Fruit fly (Drosophila melanogaster) Kc167 (cell line): Measurements from ENCODE around the gene nero.

Experiments
- Sin3A ChIP-seq: fragments of >200 bp; optimal IDR thresholded peaks from 2 replicates; lab custom pipeline; 2018; ENCODE audit warnings: missing external identifiers
- insv ChIP-seq: fragments of >200 bp; optimal IDR thresholded peaks from 3 replicates; lab custom pipeline; 2018; ENCODE audit warnings: missing external identifiers
- psq ChIP-seq: fragments of >200 bp; optimal IDR thresholded peaks from 2 replicates; lab custom pipeline; 2017; ENCODE audit warnings: missing external identifiers
- ttk ChIP-seq: sonication (Bioruptor generic); optimal IDR thresholded peaks from 2 replicates; lab custom pipeline; 2017; ENCODE audit warnings: missing external identifiers

DNA sequence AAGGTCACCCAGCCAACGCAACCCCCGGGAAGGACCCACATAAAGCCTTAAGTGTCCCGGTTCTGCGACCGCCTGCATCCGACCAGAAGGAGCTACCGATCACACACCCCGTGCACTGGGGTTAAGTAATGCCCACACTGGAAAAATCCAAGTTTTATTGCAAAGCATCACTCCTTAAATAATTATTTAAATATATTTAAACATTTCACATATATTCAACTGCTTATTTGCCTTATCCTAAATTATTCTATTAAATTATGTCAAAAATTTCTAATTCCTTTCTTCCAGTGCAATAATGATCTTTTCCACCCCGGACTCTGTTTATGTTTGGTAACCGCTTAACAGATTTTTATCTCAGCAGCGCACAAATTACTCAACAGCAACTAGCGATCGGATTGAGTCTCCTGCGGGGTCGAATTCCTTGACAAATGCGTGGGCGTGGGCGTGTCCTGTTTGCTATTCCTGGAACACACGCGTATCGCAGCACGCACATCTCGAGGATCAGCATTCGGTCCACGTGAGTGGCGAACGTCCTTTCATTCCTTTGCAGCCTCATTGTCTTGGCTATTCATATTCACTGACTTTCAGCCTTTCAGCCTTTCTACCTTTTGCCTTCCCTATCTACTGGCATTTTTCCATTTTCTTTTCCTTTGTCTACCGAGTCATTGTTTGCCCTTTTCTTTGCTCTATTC lies 42.7 kb downstream of the nero start:
- TF ChIP-seq psq (lab: Kevin White, UChicago) (no peak), Sin3A (lab: Kevin White, UChicago) (no peak), ttk (lab: Kevin White, UChicago) (no peak), insv (lab: Kevin White, UChicago) (no peak)
